Fruit fly (Drosophila melanogaster) whole organism, adult: Measurements from ENCODE around the gene mAChR-C.

Source experiments
- CG11617 ChIP-seq: fragments of 200-800 bp; sonication (Bioruptor generic); optimal IDR thresholded peaks from 2 replicates; lab custom pipeline; 2017; ENCODE audit warnings: mild to moderate bottlenecking, missing biosample characterization, missing genetic modification reagents, missing genetic modification characterization
- CG12768 ChIP-seq: fragments of 200-800 bp; sonication (Bioruptor generic); optimal IDR thresholded peaks from 2 replicates; lab custom pipeline; 2017; ENCODE audit warnings: missing biosample characterization, missing genetic modification characterization, mild to moderate bottlenecking, moderate library complexity, missing genetic modification reagents
- CG14711 ChIP-seq: fragments of 200-800 bp; sonication (Bioruptor generic); optimal IDR thresholded peaks from 2 replicates; lab custom pipeline; 2018; ENCODE audit warnings: missing biosample characterization, mild to moderate bottlenecking, missing genetic modification characterization, moderate library complexity
- CG1620 ChIP-seq: fragments of 200-800 bp; sonication (Bioruptor generic); optimal IDR thresholded peaks from 2 replicates; lab custom pipeline; 2016; ENCODE audit warnings: missing biosample characterization, missing genetic modification characterization
- CG33017 ChIP-seq: fragments of 200-800 bp; sonication (Bioruptor generic); optimal IDR thresholded peaks from 2 replicates; lab custom pipeline; 2018; ENCODE audit warnings: missing biosample characterization, mild to moderate bottlenecking, missing genetic modification characterization, moderate library complexity
- CG5204 ChIP-seq: fragments of 200-800 bp; sonication (Bioruptor generic); optimal IDR thresholded peaks from 2 replicates; lab custom pipeline; 2016; ENCODE audit warnings: missing biosample characterization, missing genetic modification characterization
- CG7045 ChIP-seq: fragments of 200-800 bp; sonication (Bioruptor generic); optimal IDR thresholded peaks from 2 replicates; lab custom pipeline; 2017; ENCODE audit warnings: missing biosample characterization, mild to moderate bottlenecking, missing genetic modification characterization
- CG7101 ChIP-seq: fragments of 200-800 bp; sonication (Bioruptor generic); optimal IDR thresholded peaks from 2 replicates; lab custom pipeline; 2018; ENCODE audit warnings: missing biosample characterization, mild to moderate bottlenecking, missing genetic modification characterization, moderate library complexity
- Clk ChIP-seq: fragments of 200-800 bp; sonication (Bioruptor generic); optimal IDR thresholded peaks from 2 replicates; lab custom pipeline; 2017; ENCODE audit warnings: missing biosample characterization, missing genetic modification characterization
- Crg-1 ChIP-seq: fragments of 200-800 bp; sonication (Bioruptor generic); optimal IDR thresholded peaks from 2 replicates; lab custom pipeline; 2016; ENCODE audit warnings: missing biosample characterization, missing genetic modification characterization
- Hr96 ChIP-seq: fragments of 200-800 bp; sonication (Bioruptor generic); optimal IDR thresholded peaks from 2 replicates; lab custom pipeline; 2016; ENCODE audit warnings: missing biosample characterization, missing genetic modification characterization
- Mnt ChIP-seq: fragments of 200-800 bp; sonication (Bioruptor generic); optimal IDR thresholded peaks from 2 replicates; lab custom pipeline; 2016; ENCODE audit warnings: missing biosample characterization, mild to moderate bottlenecking, missing genetic modification characterization
- bab1 ChIP-seq: fragments of 200-800 bp; sonication (Bioruptor generic); optimal IDR thresholded peaks from 3 replicates; lab custom pipeline; 2019; ENCODE audit warnings: missing biosample characterization, mild to moderate bottlenecking, missing genetic modification characterization, moderate library complexity
- cic ChIP-seq: fragments of 200-800 bp; sonication (Bioruptor generic); optimal IDR thresholded peaks from 2 replicates; lab custom pipeline; 2017; ENCODE audit warnings: missing biosample characterization, mild to moderate bottlenecking, missing genetic modification characterization, moderate library complexity
- cnc ChIP-seq, 2 experiments: fragments of >200 bp; optimal IDR thresholded peaks; 2 replicates each; lab custom pipeline; 2017
- kay ChIP-seq: fragments of 200-800 bp; sonication (Bioruptor generic); peaks from one replicate; lab custom pipeline; 2016; ENCODE audit warnings: missing biosample characterization, missing genetic modification characterization, borderline replicate concordance
- ovo ChIP-seq: fragments of 200-800 bp; sonication (Bioruptor generic); optimal IDR thresholded peaks from 2 replicates; lab custom pipeline; 2016; ENCODE audit warnings: missing biosample characterization, missing genetic modification characterization
- pad ChIP-seq: fragments of 200-800 bp; sonication (Bioruptor generic); optimal IDR thresholded peaks from 3 replicates; lab custom pipeline; 2017; ENCODE audit warnings: missing biosample characterization, missing genetic modification characterization, mild to moderate bottlenecking, moderate library complexity, missing genetic modification reagents
- tj ChIP-seq: fragments of 200-800 bp; sonication (Bioruptor generic); optimal IDR thresholded peaks from 3 replicates; lab custom pipeline; 2017; ENCODE audit warnings: missing biosample characterization, mild to moderate bottlenecking, missing genetic modification characterization, moderate library complexity
- toe ChIP-seq: fragments of 200-800 bp; sonication (Bioruptor generic); optimal IDR thresholded peaks from 2 replicates; lab custom pipeline; 2016; ENCODE audit warnings: missing biosample characterization, missing genetic modification characterization

Gene mAChR-C

dm6 chrX:6794826-6795225 is 37.7 kb downstream of the mAChR-C start:
- TF ChIP-seq cnc (optimal IDR thresholded peaks at IDR 0.05; lab: Kevin White, UChicago) = no peak
- no peak for TF ChIP-seq CG11617 (GFP tag; lab: Kevin White, UChicago)
- no peak for TF ChIP-seq CG5204 (GFP tag; lab: Kevin White, UChicago)

- TF ChIP-seq bab1 (GFP tag; lab: Kevin White, UChicago) (peak; percentile 68), Mnt (GFP tag; lab: Kevin White, UChicago) (no peak), CG12768 (GFP tag; lab: Kevin White, UChicago) (no peak), ovo (no peak), CG7101 (tag; lab: Kevin White, UChicago) (peak; percentile 71), tj (GFP tag; lab: Kevin White, UChicago) (no peak), CG5204 (GFP tag; lab: Kevin White, UChicago) (no peak), pad (no peak), cic (GFP tag; lab: Kevin White, UChicago) (no peak), CG33017 (peak; percentile 68), Clk (GFP tag; lab: Kevin White, UChicago) (no peak), CG11617 (GFP tag; lab: Kevin White, UChicago) (no peak), CG1620 (no peak), Crg-1 (GFP tag; lab: Kevin White, UChicago) (no peak), cnc (optimal IDR thresholded peaks at IDR 0.05; lab: Kevin White, UChicago) (no peak), CG7045 (GFP tag; lab: Kevin White, UChicago) (peak; percentile 50), Hr96 (GFP tag; lab: Kevin White, UChicago) (no peak), CG14711 (tag; lab: Kevin White, UChicago) (peak; percentile 68), kay (GFP tag; lab: Kevin White, UChicago) (no peak), toe (GFP tag; lab: Kevin White, UChicago) (no peak)
Measured at dm6 chrX:6794190-6794589, 38.3 kb downstream of the mAChR-C start.

dm6 chrX:6793390-6793789 is 39.1 kb downstream of the mAChR-C start:
- TF ChIP-seq CG5204 (GFP tag; lab: Kevin White, UChicago) (no peak), toe (GFP tag; lab: Kevin White, UChicago) (no peak), ovo (no peak), Crg-1 (GFP tag; lab: Kevin White, UChicago) (no peak), CG14711 (tag; lab: Kevin White, UChicago) (peak; percentile 34), CG7101 (tag; lab: Kevin White, UChicago) (peak; percentile 1), CG33017 (no peak), CG1620 (no peak), Hr96 (GFP tag; lab: Kevin White, UChicago) (no peak), CG7045 (GFP tag; lab: Kevin White, UChicago) (no peak), pad (peak; percentile 76)

dm6 chrX:6792891-6793290 is 39.6 kb downstream of the mAChR-C start:
- TF ChIP-seq CG33017 (no peak), toe (GFP tag; lab: Kevin White, UChicago) (no peak), Crg-1 (GFP tag; lab: Kevin White, UChicago) (no peak), CG14711 (tag; lab: Kevin White, UChicago) (no peak)

DNA sequence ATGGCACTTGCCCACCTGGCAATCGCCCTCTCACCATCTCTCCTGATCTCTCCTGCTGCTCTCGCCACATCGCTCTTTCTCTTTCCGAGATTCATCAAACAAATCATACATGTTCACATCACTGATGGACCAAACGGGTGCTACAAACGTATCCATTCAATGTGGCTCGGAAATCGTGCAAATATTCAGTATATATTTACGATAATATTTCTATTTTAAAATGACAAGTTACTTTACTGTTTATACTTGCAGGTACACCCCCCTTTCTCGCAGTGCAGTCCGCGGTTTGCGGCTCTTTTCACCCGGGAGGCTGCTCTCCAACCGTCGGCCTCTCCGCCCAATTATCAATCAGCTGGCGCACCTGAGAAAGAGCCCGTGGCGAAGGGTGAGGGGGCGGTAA is 41.0 kb downstream of the mAChR-C start:
- peak; percentile 6 for TF ChIP-seq CG7045 (GFP tag; lab: Kevin White, UChicago)
- TF ChIP-seq Mnt (GFP tag; lab: Kevin White, UChicago) = no peak
- no peak for TF ChIP-seq CG11617 (GFP tag; lab: Kevin White, UChicago)
- peak; percentile 53 for TF ChIP-seq CG7101 (tag; lab: Kevin White, UChicago)
- peak; percentile 31 for TF ChIP-seq CG33017
- TF ChIP-seq CG14711 (tag; lab: Kevin White, UChicago) = peak; percentile 17

DNA sequence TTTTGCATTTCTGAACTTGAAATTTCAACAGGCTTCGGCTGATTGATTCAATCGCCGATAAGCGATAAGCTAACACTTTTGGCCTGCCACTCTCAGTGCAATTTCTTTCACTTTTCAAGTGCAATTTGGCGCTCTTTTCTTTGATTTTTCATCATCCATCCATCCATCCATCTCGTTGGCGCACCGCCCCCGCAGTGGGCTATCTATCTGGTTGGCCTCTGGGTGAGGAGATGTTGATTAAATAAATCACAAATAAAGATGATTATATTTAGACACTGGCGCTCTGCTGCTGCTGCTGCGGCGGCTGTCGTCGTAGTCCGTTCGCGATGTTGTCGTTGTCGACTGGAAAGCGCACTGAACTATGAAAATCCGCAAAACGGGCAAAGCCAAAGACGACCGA is 41.5 kb downstream of the mAChR-C start:
- TF ChIP-seq CG7045 (GFP tag; lab: Kevin White, UChicago) (no peak), Hr96 (GFP tag; lab: Kevin White, UChicago) (no peak), Crg-1 (GFP tag; lab: Kevin White, UChicago) (no peak), cic (GFP tag; lab: Kevin White, UChicago) (no peak), CG33017 (no peak), bab1 (GFP tag; lab: Kevin White, UChicago) (no peak), ovo (no peak), CG1620 (no peak), CG12768 (GFP tag; lab: Kevin White, UChicago) (no peak), pad (no peak), cnc (optimal IDR thresholded peaks at IDR 0.05; lab: Kevin White, UChicago) (no peak), CG14711 (tag; lab: Kevin White, UChicago) (no peak), toe (GFP tag; lab: Kevin White, UChicago) (no peak), kay (GFP tag; lab: Kevin White, UChicago) (no peak), CG7101 (tag; lab: Kevin White, UChicago) (no peak)
